Worm (Caenorhabditis elegans): ENCODE measurements around the gene C53A5.16.
A peak's percentile ranks its signal among the peaks of the same experiment; 100 is the strongest.

Gene C53A5.16

ce11 chrV:14499074-14499864, 23.1 kb downstream of the C53A5.16 start:
- TF ChIP-seq pha-4 (tag; optimal IDR thresholded peaks at IDR 0.05) (peak; percentile 59), nhr-43 (tag; optimal IDR thresholded peaks at IDR 0.05; ENCODE audit: poor library complexity, severe bottlenecking) (no peak), ama-1 (optimal IDR thresholded peaks at IDR 0.05) (peak; percentile 15), nhr-25 (tag; optimal IDR thresholded peaks at IDR 0.05) (peak; percentile 21), nhr-67 (tag; optimal IDR thresholded peaks at IDR 0.05) (no peak), snpc-4 (tag; optimal IDR thresholded peaks at IDR 0.05) (no peak), ceh-82 (tag; optimal IDR thresholded peaks at IDR 0.05) (no peak), fos-1 (tag; optimal IDR thresholded peaks at IDR 0.05) (no peak), nhr-23 (tag; optimal IDR thresholded peaks at IDR 0.05) (peak; percentile 16), daf-12 (tag; optimal IDR thresholded peaks at IDR 0.05) (no peak), elt-2 (tag; optimal IDR thresholded peaks at IDR 0.05) (no peak), nhr-77 (tag; optimal IDR thresholded peaks at IDR 0.05) (no peak), unc-39 (tag; optimal IDR thresholded peaks at IDR 0.05) (no peak), elt-1 (tag; optimal IDR thresholded peaks at IDR 0.05) (no peak)

ce11 chrV:14498204-14498603, 24.2 kb downstream of the C53A5.16 start:
- TF ChIP-seq egl-5 (tag; optimal IDR thresholded peaks at IDR 0.05): no peak
- no peak for TF ChIP-seq elt-3 (tag; optimal IDR thresholded peaks at IDR 0.05)
- TF ChIP-seq nhr-25 (tag; optimal IDR thresholded peaks at IDR 0.05): no peak
- no peak for TF ChIP-seq daf-12 (tag; optimal IDR thresholded peaks at IDR 0.05)
- TF ChIP-seq lsy-12 (tag; optimal IDR thresholded peaks at IDR 0.05): no peak

ce11 chrV:14496446-14496845, 26.0 kb downstream of the C53A5.16 start:
- TF ChIP-seq elt-1 (tag; optimal IDR thresholded peaks at IDR 0.05): no peak
- peak; percentile 18 for TF ChIP-seq pha-4 (tag; optimal IDR thresholded peaks at IDR 0.05)

- no peak for TF ChIP-seq ama-1 (optimal IDR thresholded peaks at IDR 0.05)
- TF ChIP-seq ztf-11 (tag; optimal IDR thresholded peaks at IDR 0.05): no peak
- TF ChIP-seq pha-4 (tag; optimal IDR thresholded peaks at IDR 0.05): no peak
- no peak for TF ChIP-seq egl-27 (tag; optimal IDR thresholded peaks at IDR 0.05)
- no peak for TF ChIP-seq ceh-16 (tag; optimal IDR thresholded peaks at IDR 0.05)
- TF ChIP-seq lin-39 (tag; optimal IDR thresholded peaks at IDR 0.05): no peak
- TF ChIP-seq eor-1 (tag; optimal IDR thresholded peaks at IDR 0.05): no peak
- TF ChIP-seq ceh-82 (tag; optimal IDR thresholded peaks at IDR 0.05): no peak
- TF ChIP-seq unc-62 (GFP tag; optimal IDR thresholded peaks at IDR 0.05): no peak
- TF ChIP-seq egl-5 (tag; optimal IDR thresholded peaks at IDR 0.05): no peak
- no peak for TF ChIP-seq tbx-2 (tag; optimal IDR thresholded peaks at IDR 0.05)
- TF ChIP-seq nfya-1 (tag; optimal IDR thresholded peaks at IDR 0.05; ENCODE audit: insufficient read depth): no peak
- no peak for TF ChIP-seq nhr-25 (tag; optimal IDR thresholded peaks at IDR 0.05)
- TF ChIP-seq jun-1 (tag; optimal IDR thresholded peaks at IDR 0.05): no peak
Observed at ce11 chrV:14495493-14495892, 26.9 kb downstream of the C53A5.16 start.

DNA sequence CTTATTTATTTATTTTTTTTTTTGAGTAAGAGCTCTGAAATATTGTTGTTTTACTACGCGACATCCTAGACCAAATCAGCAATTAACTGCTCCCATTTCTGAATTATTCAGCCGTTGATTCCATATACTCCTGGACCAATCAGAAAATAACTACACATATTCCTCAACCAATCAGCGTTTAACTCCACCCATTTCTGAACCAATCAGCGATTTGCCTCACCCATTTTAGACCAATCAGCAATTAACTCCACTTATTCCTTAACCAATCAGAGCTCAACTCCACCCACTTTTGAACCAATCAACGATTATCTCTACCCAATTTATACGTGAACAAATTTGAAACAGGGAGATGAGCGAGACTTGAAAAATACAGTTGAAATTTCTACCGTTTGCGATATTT, 28.7 kb downstream of the C53A5.16 start:
- TF ChIP-seq nhr-76 (tag; optimal IDR thresholded peaks at IDR 0.05): no peak
- no peak for TF ChIP-seq nhr-11 (tag; optimal IDR thresholded peaks at IDR 0.05)
- no peak for TF ChIP-seq nhr-12 (tag; optimal IDR thresholded peaks at IDR 0.05)
- peak; percentile 78 for TF ChIP-seq nfya-1 (tag; optimal IDR thresholded peaks at IDR 0.05; ENCODE audit: insufficient read depth)
- no peak for TF ChIP-seq nhr-23 (tag; optimal IDR thresholded peaks at IDR 0.05)

ce11 chrV:14491097-14491496, 31.3 kb downstream of the C53A5.16 start:
- TF ChIP-seq daf-12 (tag; optimal IDR thresholded peaks at IDR 0.05) (no peak), nhr-25 (tag; optimal IDR thresholded peaks at IDR 0.05) (no peak)

DNA sequence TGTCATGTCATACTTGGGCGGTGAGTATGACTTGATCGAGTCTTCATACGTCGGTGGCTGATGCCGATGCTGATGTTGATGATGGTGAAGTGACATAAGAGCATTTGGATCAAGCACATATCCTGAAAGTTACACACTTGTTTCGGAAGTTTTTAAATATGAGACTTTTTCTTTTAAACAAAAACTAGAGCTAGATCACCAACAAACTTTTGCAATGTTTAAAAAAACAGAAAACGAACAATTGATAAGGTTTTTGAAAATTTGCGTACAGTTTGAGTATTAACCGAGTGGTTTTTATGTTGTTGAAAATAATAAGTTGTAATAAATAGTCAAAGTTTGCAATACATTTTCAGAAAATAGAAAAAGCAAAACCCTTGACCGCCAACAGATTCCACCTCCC, 37.8 kb downstream of the C53A5.16 start, which contains the start of gene R02D5.4:
Gene R02D5.4 (minus strand): TSS at position 101 of the 400 bp plus-strand sequence.
- TF ChIP-seq egl-27 (tag; optimal IDR thresholded peaks at IDR 0.05) (no peak), fkh-10 (GFP tag; optimal IDR thresholded peaks at IDR 0.05) (no peak), daf-12 (tag; optimal IDR thresholded peaks at IDR 0.05) (no peak), fos-1 (tag; optimal IDR thresholded peaks at IDR 0.05) (no peak), elt-3 (tag; optimal IDR thresholded peaks at IDR 0.05) (no peak), snpc-4 (tag; optimal IDR thresholded peaks at IDR 0.05) (no peak), unc-39 (tag; optimal IDR thresholded peaks at IDR 0.05) (no peak), egl-5 (tag; optimal IDR thresholded peaks at IDR 0.05) (no peak), tbx-2 (tag; optimal IDR thresholded peaks at IDR 0.05) (no peak), ama-1 (optimal IDR thresholded peaks at IDR 0.05) (no peak), elt-1 (tag; optimal IDR thresholded peaks at IDR 0.05) (no peak), nhr-77 (tag; optimal IDR thresholded peaks at IDR 0.05) (no peak)

Measured in whole organism, L3 larva.